Worm (Caenorhabditis elegans): ENCODE measurements around the gene ets-5.

ce11 chrX:5067796-5068195, 16.5 kb downstream of the ets-5 start, which contains the start of gene clc-7:
- TF ChIP-seq mab-5 (tag; optimal IDR thresholded peaks at IDR 0.05) = no peak
- no peak for TF ChIP-seq lin-13 (tag; optimal IDR thresholded peaks at IDR 0.05)
- no peak for TF ChIP-seq lsy-2 (tag; optimal IDR thresholded peaks at IDR 0.05)
- no peak for TF ChIP-seq nhr-28 (tag; optimal IDR thresholded peaks at IDR 0.05)
- no peak for TF ChIP-seq sptf-1 (tag; optimal IDR thresholded peaks at IDR 0.05)
- no peak for TF ChIP-seq mls-2 (tag; optimal IDR thresholded peaks at IDR 0.05)
- TF ChIP-seq nhr-237 (tag; optimal IDR thresholded peaks at IDR 0.05) = no peak
- no peak for TF ChIP-seq drap-1 (GFP tag; optimal IDR thresholded peaks at IDR 0.05)
- no peak for TF ChIP-seq unc-62 (GFP tag; optimal IDR thresholded peaks at IDR 0.05)
- no peak for TF ChIP-seq pha-4 (tag; optimal IDR thresholded peaks at IDR 0.05)
- TF ChIP-seq unc-39 (tag; optimal IDR thresholded peaks at IDR 0.05) = no peak
- TF ChIP-seq unc-120 (tag; optimal IDR thresholded peaks at IDR 0.05; ENCODE audit: poor library complexity, severe bottlenecking) = no peak
- TF ChIP-seq blmp-1 (tag; optimal IDR thresholded peaks at IDR 0.05) = no peak
- TF ChIP-seq ces-1 (GFP tag; optimal IDR thresholded peaks at IDR 0.05) = no peak

All from whole organism, mixed stage, embryonic.